Fruit fly (Drosophila melanogaster): ENCODE results near the gene CG32073.
"Not testable (repeated sequence)": the region's sequence is repeated elsewhere in the genome, so short reads cannot be mapped to it uniquely, and the experiment has no call there.

CG32073 gene

dm6 chr3L:11107432-11107831 is at the start of gene CG32073:
CG32073 (minus strand) TSS chr3L:11107582.
- no peak for TF ChIP-seq Dll (optimal IDR thresholded peaks at IDR 0.05)
- TF ChIP-seq pan (optimal IDR thresholded peaks at IDR 0.05): no peak
- TF ChIP-seq EcR (GFP tag; optimal IDR thresholded peaks at IDR 0.05): no peak
- TF ChIP-seq usp (GFP tag; optimal IDR thresholded peaks at IDR 0.05): no peak
- no peak for TF ChIP-seq CG8478 (optimal IDR thresholded peaks at IDR 0.05)
- TF ChIP-seq psq (optimal IDR thresholded peaks at IDR 0.05): no peak

- TF ChIP-seq Dll (optimal IDR thresholded peaks at IDR 0.05) (no peak), pan (optimal IDR thresholded peaks at IDR 0.05) (no peak), CG8478 (optimal IDR thresholded peaks at IDR 0.05) (no peak), EcR (GFP tag; optimal IDR thresholded peaks at IDR 0.05) (no peak), usp (GFP tag; optimal IDR thresholded peaks at IDR 0.05) (no peak), psq (optimal IDR thresholded peaks at IDR 0.05) (no peak)
Observed at dm6 chr3L:11155380-11155779, 48.0 kb upstream of the CG32073 start.

dm6 chr3L:11150735-11151287 is 43.4 kb upstream of the CG32073 start, which contains the start of gene CG6216:
CG6216 (minus strand) TSS chr3L:11150785.
- TF ChIP-seq EcR (GFP tag; optimal IDR thresholded peaks at IDR 0.05): no peak
- TF ChIP-seq psq (optimal IDR thresholded peaks at IDR 0.05): no peak
- TF ChIP-seq pan (optimal IDR thresholded peaks at IDR 0.05): no peak

- TF ChIP-seq Dll (optimal IDR thresholded peaks at IDR 0.05): no peak
- no peak for TF ChIP-seq pan (optimal IDR thresholded peaks at IDR 0.05)
- no peak for TF ChIP-seq CG8478 (optimal IDR thresholded peaks at IDR 0.05)
- TF ChIP-seq usp (GFP tag; optimal IDR thresholded peaks at IDR 0.05): no peak
- no peak for TF ChIP-seq EcR (GFP tag; optimal IDR thresholded peaks at IDR 0.05)
- no peak for TF ChIP-seq psq (optimal IDR thresholded peaks at IDR 0.05)
Observed at dm6 chr3L:11148478-11149251, 41.3 kb upstream of the CG32073 start.

- TF ChIP-seq usp (GFP tag; optimal IDR thresholded peaks at IDR 0.05): no peak
Observed at dm6 chr3L:11147675-11148074, 40.3 kb upstream of the CG32073 start.

- TF ChIP-seq CG8478 (optimal IDR thresholded peaks at IDR 0.05): no peak
- no peak for TF ChIP-seq Dll (optimal IDR thresholded peaks at IDR 0.05)
- TF ChIP-seq psq (optimal IDR thresholded peaks at IDR 0.05): no peak
Observed at dm6 chr3L:11145065-11145464, 37.7 kb upstream of the CG32073 start.

dm6 chr3L:11138862-11139261 is 31.5 kb upstream of the CG32073 start:
- no peak for TF ChIP-seq EcR (GFP tag; optimal IDR thresholded peaks at IDR 0.05)
- no peak for TF ChIP-seq pan (optimal IDR thresholded peaks at IDR 0.05)
- no peak for TF ChIP-seq Dll (optimal IDR thresholded peaks at IDR 0.05)
- no peak for TF ChIP-seq usp (GFP tag; optimal IDR thresholded peaks at IDR 0.05)
- no peak for TF ChIP-seq CG8478 (optimal IDR thresholded peaks at IDR 0.05)
- no peak for TF ChIP-seq psq (optimal IDR thresholded peaks at IDR 0.05)

- TF ChIP-seq EcR (GFP tag; optimal IDR thresholded peaks at IDR 0.05) (no peak), pan (optimal IDR thresholded peaks at IDR 0.05) (no peak), Dll (optimal IDR thresholded peaks at IDR 0.05) (no peak), usp (GFP tag; optimal IDR thresholded peaks at IDR 0.05) (no peak), CG8478 (optimal IDR thresholded peaks at IDR 0.05) (no peak), psq (optimal IDR thresholded peaks at IDR 0.05) (no peak)
Observed at dm6 chr3L:11136349-11136748, 29.0 kb upstream of the CG32073 start.

- TF ChIP-seq psq (optimal IDR thresholded peaks at IDR 0.05): no peak
- TF ChIP-seq usp (GFP tag; optimal IDR thresholded peaks at IDR 0.05): no peak
- no peak for TF ChIP-seq CG8478 (optimal IDR thresholded peaks at IDR 0.05)
- TF ChIP-seq EcR (GFP tag; optimal IDR thresholded peaks at IDR 0.05): no peak
- TF ChIP-seq Dll (optimal IDR thresholded peaks at IDR 0.05): no peak
- no peak for TF ChIP-seq pan (optimal IDR thresholded peaks at IDR 0.05)
Observed at dm6 chr3L:11135846-11136245, 28.5 kb upstream of the CG32073 start, which contains the start of gene IRSp53. IRSp53 (plus strand) TSS chr3L:11136049.

- not testable (repeated sequence) for TF ChIP-seq EcR (GFP tag; optimal IDR thresholded peaks at IDR 0.05); CG8478 (optimal IDR thresholded peaks at IDR 0.05); psq (optimal IDR thresholded peaks at IDR 0.05)
Observed at dm6 chr3L:11134886-11135285, 27.5 kb upstream of the CG32073 start, which contains the start of gene CG14143. CG14143 (plus strand) TSS chr3L:11134987.

- not testable (repeated sequence) for TF ChIP-seq usp (GFP tag; optimal IDR thresholded peaks at IDR 0.05); Dll (optimal IDR thresholded peaks at IDR 0.05); psq (optimal IDR thresholded peaks at IDR 0.05)
Observed at dm6 chr3L:11132055-11132454, 24.7 kb upstream of the CG32073 start, which contains the start of gene CG32074. CG32074 (minus strand) TSS chr3L:11132322.

dm6 chr3L:11130535-11130934 is 23.2 kb upstream of the CG32073 start, which contains the start of gene nol:
nol (plus strand) TSS chr3L:11130835.
- TF ChIP-seq CG8478 (optimal IDR thresholded peaks at IDR 0.05): no peak
- TF ChIP-seq pan (optimal IDR thresholded peaks at IDR 0.05): no peak
- no peak for TF ChIP-seq usp (GFP tag; optimal IDR thresholded peaks at IDR 0.05)
- no peak for TF ChIP-seq Dll (optimal IDR thresholded peaks at IDR 0.05)
- TF ChIP-seq psq (optimal IDR thresholded peaks at IDR 0.05): no peak
- TF ChIP-seq EcR (GFP tag; optimal IDR thresholded peaks at IDR 0.05): no peak
